Worm (Caenorhabditis elegans) whole organism, L1 larva: ENCODE measurements around the gene F13D11.3.

Experiments used
- C04F5.9 ChIP-seq: sonication (generic microtip); optimal IDR thresholded peaks from 2 replicates; lab custom pipeline; 2016; ENCODE audit warnings: missing genetic modification characterization, missing compliant biosample characterization
- F16B12.6 ChIP-seq: fragments of 150-350 bp; optimal IDR thresholded peaks from 2 replicates; lab custom pipeline; 2014; ENCODE audit warnings: missing biosample characterization, missing genetic modification characterization
- alr-1 ChIP-seq: fragments of 200-800 bp; sonication (Bioruptor generic); optimal IDR thresholded peaks from 2 replicates; lab custom pipeline; 2018; ENCODE audit warnings: borderline replicate concordance, mild to moderate bottlenecking, missing genetic modification characterization, missing compliant biosample characterization
- blmp-1 ChIP-seq: fragments of 150-350 bp; optimal IDR thresholded peaks from 2 replicates; lab custom pipeline; 2014; ENCODE audit warnings: missing biosample characterization, missing genetic modification characterization
- efl-1 ChIP-seq, 4 experiments: fragments of 150-350 bp; optimal IDR thresholded peaks in 3 of 4; peaks in 1 of 4; 1 replicate in 1 of 4; 2 replicates in 3 of 4; lab custom pipeline; 2014; ENCODE audit warnings: missing biosample characterization in 2 of 4, missing genetic modification characterization in 2 of 4, missing genetic modification reagents in 2 of 4
- efl-3 ChIP-seq: fragments of 200-800 bp; sonication (Bioruptor generic); optimal IDR thresholded peaks from 2 replicates; lab custom pipeline; 2018; ENCODE audit warnings: mild to moderate bottlenecking, missing genetic modification characterization, missing compliant biosample characterization
- egl-27 ChIP-seq, 2 experiments: fragments of 150-350 bp in 1 of 2; sonication (generic microtip); optimal IDR thresholded peaks; 3 replicates each; lab custom pipeline; 2017 to 2018; ENCODE audit warnings: missing biosample characterization in 2 of 2, missing genetic modification characterization in 2 of 2, missing genetic modification reagents in 2 of 2
- elt-2 ChIP-seq: sonication (generic microtip); optimal IDR thresholded peaks from 2 replicates; lab custom pipeline; 2016; ENCODE audit warnings: missing genetic modification characterization, mild to moderate bottlenecking, inconsistent platforms, missing compliant biosample characterization, missing genetic modification reagents
- elt-3 ChIP-seq, 6 experiments: fragments of 150-350 bp in 1 of 6; sonication (generic microtip); optimal IDR thresholded peaks; 2 replicates each; lab custom pipeline; 2017 to 2018; ENCODE audit warnings: missing biosample characterization in 6 of 6, missing genetic modification characterization in 6 of 6, inconsistent platforms in 1 of 6
- fkh-4 ChIP-seq: sonication (generic microtip); optimal IDR thresholded peaks from 2 replicates; lab custom pipeline; 2016; ENCODE audit warnings: missing compliant biosample characterization, missing genetic modification characterization, borderline replicate concordance
- fos-1 ChIP-seq: fragments of 150-350 bp; optimal IDR thresholded peaks from 2 replicates; lab custom pipeline; 2014; ENCODE audit warnings: missing biosample characterization, missing genetic modification characterization
- hlh-17 ChIP-seq: fragments of 200-800 bp; sonication (Bioruptor generic); optimal IDR thresholded peaks from 2 replicates; lab custom pipeline; 2018; ENCODE audit warnings: missing genetic modification characterization, mild to moderate bottlenecking, missing compliant biosample characterization, moderate library complexity, borderline replicate concordance
- hlh-4 ChIP-seq: sonication (generic microtip); optimal IDR thresholded peaks from 2 replicates; lab custom pipeline; 2016; ENCODE audit warnings: mild to moderate bottlenecking, missing genetic modification characterization, missing compliant biosample characterization
- hpl-2 ChIP-seq: fragments of 150-350 bp; optimal IDR thresholded peaks from 2 replicates; lab custom pipeline; 2014; ENCODE audit warnings: missing biosample characterization, missing genetic modification reagents, missing genetic modification characterization
- isw-1 ChIP-seq: fragments of 200-800 bp; sonication (Bioruptor generic); IDR thresholded peaks from 2 replicates; pipeline ENCODE4 v1.3.6; 2022; ENCODE audit warnings: missing genetic modification characterization, missing compliant biosample characterization
- lin-13 ChIP-seq: fragments of 150-350 bp; optimal IDR thresholded peaks from 2 replicates; lab custom pipeline; 2014; ENCODE audit warnings: missing biosample characterization, missing genetic modification reagents, missing genetic modification characterization
- lin-14 ChIP-seq: fragments of 200-800 bp; sonication (Bioruptor generic); optimal IDR thresholded peaks from 2 replicates; lab custom pipeline; 2018; ENCODE audit warnings: mild to moderate bottlenecking, missing genetic modification characterization, moderate library complexity, missing compliant biosample characterization
- lin-15B ChIP-seq: fragments of 150-350 bp; sonication (generic microtip); optimal IDR thresholded peaks from 3 replicates; lab custom pipeline; 2014; ENCODE audit warnings: missing biosample characterization, missing genetic modification characterization
- lin-39 ChIP-seq: fragments of 150-350 bp; optimal IDR thresholded peaks from 2 replicates; lab custom pipeline; 2014; ENCODE audit warnings: missing biosample characterization, missing genetic modification reagents, missing genetic modification characterization
- lir-3 ChIP-seq: sonication (generic microtip); optimal IDR thresholded peaks from 2 replicates; lab custom pipeline; 2016; ENCODE audit warnings: mild to moderate bottlenecking, missing genetic modification characterization, moderate library complexity, missing compliant biosample characterization; ENCODE audit not compliant: poor library complexity
- lsy-2 ChIP-seq, 2 experiments: fragments of 150-350 bp; optimal IDR thresholded peaks; 2 replicates each; lab custom pipeline; 2014; ENCODE audit warnings: missing biosample characterization in 2 of 2, missing genetic modification characterization in 2 of 2
- mab-9 ChIP-seq: fragments of 200-800 bp; sonication (Bioruptor generic); IDR thresholded peaks from 2 replicates; pipeline ENCODE4 v1.3.6; 2022; ENCODE audit warnings: missing genetic modification reagents, missing genetic modification characterization, missing compliant biosample characterization
- mdl-1 ChIP-seq, 2 experiments: fragments of 150-350 bp; optimal IDR thresholded peaks; 2 replicates each; lab custom pipeline; 2014 to 2017; ENCODE audit warnings: missing biosample characterization in 2 of 2, missing genetic modification characterization in 2 of 2, inconsistent platforms in 1 of 2
- mef-2 ChIP-seq: fragments of 150-350 bp; optimal IDR thresholded peaks from 2 replicates; lab custom pipeline; 2014; ENCODE audit warnings: missing biosample characterization, missing genetic modification characterization
- mep-1 ChIP-seq: fragments of 150-350 bp; optimal IDR thresholded peaks from 2 replicates; lab custom pipeline; 2014; ENCODE audit warnings: missing biosample characterization, missing genetic modification characterization
- nhr-12 ChIP-seq: sonication (generic microtip); optimal IDR thresholded peaks from 2 replicates; lab custom pipeline; 2017; ENCODE audit warnings: missing biosample characterization, missing genetic modification characterization
- nhr-19 ChIP-seq: fragments of 200-800 bp; sonication (Bioruptor generic); conservative IDR thresholded peaks from 2 replicates; pipeline ENCODE4 v1.3.6; 2022; ENCODE audit warnings: missing genetic modification characterization, missing compliant biosample characterization
- nhr-20 ChIP-seq: sonication (generic microtip); optimal IDR thresholded peaks from 2 replicates; lab custom pipeline; 2016; ENCODE audit warnings: mild to moderate bottlenecking, missing genetic modification characterization, missing compliant biosample characterization
- nhr-28 ChIP-seq: fragments of 150-350 bp; optimal IDR thresholded peaks from 2 replicates; lab custom pipeline; 2014; ENCODE audit warnings: missing biosample characterization, missing genetic modification characterization
- nhr-47 ChIP-seq: sonication (generic microtip); optimal IDR thresholded peaks from 2 replicates; lab custom pipeline; 2016; ENCODE audit warnings: mild to moderate bottlenecking, missing genetic modification characterization, moderate library complexity, missing compliant biosample characterization
- nhr-71 ChIP-seq: sonication (generic microtip); optimal IDR thresholded peaks from 2 replicates; lab custom pipeline; 2016; ENCODE audit warnings: mild to moderate bottlenecking, missing genetic modification characterization, moderate library complexity, missing compliant biosample characterization
- nhr-76 ChIP-seq: sonication (generic microtip); optimal IDR thresholded peaks from 2 replicates; lab custom pipeline; 2017; ENCODE audit warnings: missing biosample characterization, missing genetic modification characterization
- nhr-84 ChIP-seq: sonication (generic microtip); optimal IDR thresholded peaks from 2 replicates; lab custom pipeline; 2017; ENCODE audit warnings: missing biosample characterization, missing genetic modification characterization
- nhr-85 ChIP-seq: sonication (generic microtip); peaks from one replicate; lab custom pipeline; 2016; ENCODE audit warnings: missing genetic modification characterization, inconsistent platforms, missing compliant biosample characterization
- nhr-90 ChIP-seq: sonication (generic microtip); optimal IDR thresholded peaks from 2 replicates; lab custom pipeline; 2016; ENCODE audit warnings: mild to moderate bottlenecking, missing genetic modification characterization, missing compliant biosample characterization; ENCODE audit not compliant: poor library complexity
- pag-3 ChIP-seq: sonication (generic microtip); optimal IDR thresholded peaks from 2 replicates; lab custom pipeline; 2017; ENCODE audit warnings: missing genetic modification characterization, mild to moderate bottlenecking, missing compliant biosample characterization, antibody characterized with exemption, borderline replicate concordance; ENCODE audit not compliant: insufficient read depth
- pax-3 ChIP-seq: fragments of 200-800 bp; sonication (Bioruptor generic); optimal IDR thresholded peaks from 2 replicates; lab custom pipeline; 2018; ENCODE audit warnings: mild to moderate bottlenecking, missing genetic modification characterization, moderate library complexity, missing compliant biosample characterization
- pqm-1 ChIP-seq: sonication (generic microtip); optimal IDR thresholded peaks from 3 replicates; lab custom pipeline; 2017; ENCODE audit warnings: missing biosample characterization, missing genetic modification characterization
- rnt-1 ChIP-seq: sonication (generic microtip); optimal IDR thresholded peaks from 2 replicates; lab custom pipeline; 2016; ENCODE audit warnings: mild to moderate bottlenecking, missing genetic modification characterization, moderate library complexity, missing compliant biosample characterization
- skn-1 ChIP-seq: fragments of 150-350 bp; optimal IDR thresholded peaks from 2 replicates; lab custom pipeline; 2014; ENCODE audit warnings: missing biosample characterization, missing genetic modification characterization
- snpc-4 ChIP-seq: fragments of 150-350 bp; optimal IDR thresholded peaks from 2 replicates; lab custom pipeline; 2014; ENCODE audit warnings: missing biosample characterization, missing genetic modification characterization
- snu-23 ChIP-seq: sonication (generic microtip); optimal IDR thresholded peaks from 2 replicates; lab custom pipeline; 2016; ENCODE audit warnings: missing genetic modification characterization, missing compliant biosample characterization
- sptf-1 ChIP-seq: fragments of 150-350 bp; optimal IDR thresholded peaks from 2 replicates; lab custom pipeline; 2014; ENCODE audit warnings: missing biosample characterization, missing genetic modification characterization
- swsn-7 ChIP-seq: sonication (generic microtip); optimal IDR thresholded peaks from 2 replicates; lab custom pipeline; 2016; ENCODE audit warnings: missing genetic modification characterization, missing compliant biosample characterization
- tbx-2 ChIP-seq: sonication (generic microtip); optimal IDR thresholded peaks from 2 replicates; lab custom pipeline; 2016; ENCODE audit warnings: missing genetic modification characterization, missing compliant biosample characterization
- unc-30 ChIP-seq: sonication (generic microtip); optimal IDR thresholded peaks from 2 replicates; lab custom pipeline; 2017; ENCODE audit warnings: missing biosample characterization, missing genetic modification characterization
- unc-86 ChIP-seq: sonication (generic microtip); optimal IDR thresholded peaks from 2 replicates; lab custom pipeline; 2016; ENCODE audit warnings: missing genetic modification characterization, missing compliant biosample characterization
- vab-15 ChIP-seq: sonication (generic microtip); optimal IDR thresholded peaks from 2 replicates; lab custom pipeline; 2017; ENCODE audit warnings: missing genotype, mild to moderate bottlenecking, missing genetic modification characterization, missing compliant biosample characterization
- xbp-1 ChIP-seq: sonication (generic microtip); optimal IDR thresholded peaks from 2 replicates; lab custom pipeline; 2016; ENCODE audit warnings: missing genetic modification characterization, missing compliant biosample characterization
- zag-1 ChIP-seq: fragments of 150-350 bp; optimal IDR thresholded peaks from 2 replicates; lab custom pipeline; 2014; ENCODE audit warnings: missing biosample characterization, missing genetic modification characterization
- ztf-11 ChIP-seq, 2 experiments: sonication (generic microtip); optimal IDR thresholded peaks; 2 replicates each; lab custom pipeline; 2016 to 2017; ENCODE audit warnings: missing genetic modification characterization in 2 of 2, missing biosample characterization in 1 of 2, missing compliant biosample characterization in 1 of 2

Gene F13D11.3

DNA sequence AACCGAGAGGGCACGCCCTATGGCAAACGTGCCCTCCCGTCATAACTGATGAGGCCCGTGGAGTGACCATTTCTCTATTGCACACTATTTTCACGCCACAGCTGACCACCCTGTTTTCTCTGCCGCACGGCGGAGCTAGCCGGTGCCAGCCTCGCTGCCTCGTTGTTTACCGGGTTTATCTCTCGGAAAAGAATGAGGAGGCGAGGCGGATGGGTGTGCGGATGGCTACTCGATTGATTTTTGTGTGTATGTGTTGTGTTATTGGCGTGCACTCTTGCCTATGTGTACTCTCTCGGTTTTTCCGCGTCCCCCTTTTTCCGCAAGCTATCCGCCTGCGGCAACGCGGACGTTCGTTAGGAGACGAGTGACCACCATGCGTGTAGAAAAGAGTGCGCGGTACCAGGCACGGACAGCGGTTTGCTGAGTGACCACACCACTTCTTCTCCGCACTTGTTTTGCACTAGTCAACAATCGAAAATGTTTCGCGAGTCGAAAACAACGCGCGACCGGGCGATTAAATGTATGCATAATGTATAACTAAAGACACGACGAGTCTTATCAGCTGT is 6.4 kb upstream of the F13D11.3 start (continued):
- TF ChIP-seq lin-39 (no peak), snpc-4 (no peak), pqm-1 (tag; lab: Kevin White, UChicago) (no peak), lin-13 (GFP tag; lab: Kevin White, UChicago) (no peak), mdl-1 (tag; optimal IDR thresholded peaks at IDR 0.05; lab: Kevin White, UChicago) (peak in 1 of 2 experiments; percentile 47), pax-3 (no peak), tbx-2 (peak; percentile 50), pag-3 (tag; lab: Kevin White, UChicago) (no peak), hpl-2 (GFP tag; lab: Kevin White, UChicago) (no peak), alr-1 (tag; lab: Kevin White, UChicago) (no peak), vab-15 (tag; lab: Kevin White, UChicago) (no peak), mef-2 (tag; lab: Kevin White, UChicago) (peak; percentile 27), nhr-19 (GFP tag; lab: Robert Waterston, UW) (peak; percentile 44; the same call in 1 of the 2 replicates), fkh-4 (no peak), isw-1 (GFP tag; lab: Robert Waterston, UW) (no peak), xbp-1 (peak; percentile 16), lin-14 (GFP tag; lab: Kevin White, UChicago) (peak; percentile 92), mep-1 (tag; lab: Kevin White, UChicago) (no peak), F16B12.6 (no peak), sptf-1 (tag; lab: Kevin White, UChicago) (no peak), nhr-76 (no peak), C04F5.9 (tag; lab: Kevin White, UChicago) (no peak), skn-1 (tag; lab: Kevin White, UChicago) (no peak), nhr-47 (tag; lab: Kevin White, UChicago) (peak; percentile 71), nhr-12 (tag; lab: Kevin White, UChicago) (no peak), unc-86 (tag; lab: Kevin White, UChicago) (peak; percentile 28), lir-3 (no peak), elt-2 (tag; lab: Kevin White, UChicago) (no peak), lin-15B (tag; lab: Kevin White, UChicago) (no peak), nhr-28 (tag; lab: Kevin White, UChicago) (no peak), egl-27 (tag; optimal IDR thresholded peaks at IDR 0.05; lab: Kevin White, UChicago) (no peak), efl-1 (optimal IDR thresholded peaks at IDR 0.05; lab: Kevin White, UChicago) (no peak), efl-1 (GFP tag; optimal IDR thresholded peaks at IDR 0.05 in 1 of 2; lab: Kevin White, UChicago) (peak in 1 of 2 experiments; percentile 16), zag-1 (tag; lab: Kevin White, UChicago) (no peak), hlh-4 (tag; lab: Kevin White, UChicago) (no peak), nhr-90 (no peak), fos-1 (tag; lab: Kevin White, UChicago) (no peak), swsn-7 (tag; lab: Kevin White, UChicago) (peak; percentile 52), hlh-17 (GFP tag; lab: Kevin White, UChicago) (no peak), nhr-84 (tag; lab: Kevin White, UChicago) (no peak)

DNA sequence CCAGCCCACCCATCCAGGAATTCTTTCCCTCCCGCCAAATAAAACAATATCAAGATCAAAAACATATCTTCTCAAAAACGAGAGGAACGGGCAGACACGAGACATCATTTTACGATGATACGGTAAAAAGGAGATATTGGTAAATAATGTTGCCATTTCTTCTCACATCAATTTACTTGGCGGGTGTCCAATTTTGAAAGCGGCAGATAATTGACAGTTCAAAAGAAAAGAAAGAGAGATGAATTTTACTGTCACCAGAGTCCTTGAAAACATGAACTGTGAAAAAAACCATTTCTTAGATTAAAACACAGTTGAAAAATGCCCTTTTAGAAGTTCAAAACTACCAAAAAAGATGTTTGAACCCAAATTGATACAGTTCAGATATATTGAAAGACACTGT is 5.0 kb upstream of the F13D11.3 start:
- TF ChIP-seq mep-1 (tag; lab: Kevin White, UChicago) = peak; percentile 76
- peak; percentile 66 for TF ChIP-seq blmp-1
- no peak for TF ChIP-seq sptf-1 (tag; lab: Kevin White, UChicago)
- TF ChIP-seq nhr-19 (GFP tag; lab: Robert Waterston, UW) = peak; percentile 12; the same call in 1 of the 2 replicates
- peak in 1 of 2 experiments; percentile 23 for TF ChIP-seq lsy-2 (tag; optimal IDR thresholded peaks at IDR 0.05; lab: Kevin White, UChicago)
- TF ChIP-seq lin-14 (GFP tag; lab: Kevin White, UChicago) = peak; percentile 83
- TF ChIP-seq pqm-1 (tag; lab: Kevin White, UChicago) = no peak
- TF ChIP-seq F16B12.6 = no peak
- no peak for TF ChIP-seq unc-30
- TF ChIP-seq snu-23 (GFP tag; lab: Kevin White, UChicago) = peak; percentile 31
- TF ChIP-seq efl-3 = no peak
- TF ChIP-seq nhr-71 = peak; percentile 67
- TF ChIP-seq elt-3 (tag; optimal IDR thresholded peaks at IDR 0.05; lab: Kevin White, UChicago) = peak in 2 of 6 experiments; percentile 25 to 50
- TF ChIP-seq ztf-11 (tag; optimal IDR thresholded peaks at IDR 0.05; lab: Kevin White, UChicago) = no peak
- TF ChIP-seq nhr-85 (tag; lab: Kevin White, UChicago) = peak; percentile 96
- TF ChIP-seq nhr-90 = peak; percentile 20
- TF ChIP-seq rnt-1 (tag; lab: Kevin White, UChicago) = peak; percentile 5
- no peak for TF ChIP-seq nhr-76
- no peak for TF ChIP-seq mab-9 (GFP tag; lab: Robert Waterston, UW)
- peak; percentile 39 for TF ChIP-seq nhr-20 (tag; lab: Kevin White, UChicago)
